Worm (Caenorhabditis elegans): Measurements from ENCODE around the gene idpp-9.

- TF ChIP-seq dao-5 (tag; optimal IDR thresholded peaks at IDR 0.05) (no peak), W03F9.2 (tag; optimal IDR thresholded peaks at IDR 0.05) (no peak)
These were observed 4.0 kb upstream of the idpp-9 start for ce11 chrX:3919689-3920088.

All from whole organism, L4/young adult.